Worm (Caenorhabditis elegans): ENCODE measurements around the gene T05G5.1.

DNA sequence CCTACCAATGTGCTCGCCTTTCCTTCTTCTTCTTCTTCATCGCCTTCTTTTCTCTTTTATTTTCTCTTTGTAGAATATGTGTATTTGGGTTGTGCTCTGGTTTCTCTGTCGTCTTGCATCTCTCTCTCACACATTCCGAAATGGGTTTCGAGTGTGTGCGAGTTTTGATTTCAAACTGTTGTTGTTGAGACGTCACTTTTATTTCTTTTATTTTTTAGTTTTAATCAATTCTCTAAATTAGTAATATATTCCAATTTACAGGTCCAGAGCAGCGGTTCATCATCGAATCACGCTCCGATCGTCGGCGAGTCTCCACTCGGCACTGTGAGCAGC, 38.6 kb downstream of the T05G5.1 start:
- no peak for TF ChIP-seq him-1 (tag; optimal IDR thresholded peaks at IDR 0.05)
- no peak for TF ChIP-seq W03F9.2 (tag; optimal IDR thresholded peaks at IDR 0.05)
